Fruit fly (Drosophila melanogaster): ENCODE data around the gene CG13312.

- no peak for TF ChIP-seq psq (optimal IDR thresholded peaks at IDR 0.05)
- no peak for TF ChIP-seq Sin3A (optimal IDR thresholded peaks at IDR 0.05)
- TF ChIP-seq Myc (optimal IDR thresholded peaks at IDR 0.05), result no peak
Measured at dm6 chr3L:8781993-8782392, 25.0 kb downstream of the CG13312 start.
